Worm (Caenorhabditis elegans): Measurements from ENCODE around the gene unc-42.

unc-42 gene

DNA sequence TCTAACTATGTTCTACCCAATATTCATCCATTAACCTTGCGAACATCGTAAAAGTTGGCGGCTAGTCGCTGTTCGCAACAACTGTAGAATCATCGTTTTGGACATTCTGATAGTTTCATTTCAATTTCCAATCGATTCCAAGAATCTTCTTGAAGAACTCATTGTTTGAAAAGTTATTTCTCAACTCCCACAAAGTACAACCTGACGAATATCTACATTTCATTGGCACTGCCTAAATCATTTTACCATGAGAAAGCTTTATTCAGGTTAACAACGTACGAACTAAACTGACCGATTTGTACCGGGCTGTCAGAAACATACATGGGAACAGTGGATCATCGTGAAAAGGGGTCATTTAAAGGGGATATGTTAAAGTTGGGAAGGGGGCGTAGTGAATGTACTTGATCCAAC is 17.5 kb upstream of the unc-42 start, which contains the start of gene F46B6.6:
Gene F46B6.6 (minus strand): TSS at position 148 of the 411 bp plus-strand sequence.
- TF ChIP-seq swsn-7 (tag; optimal IDR thresholded peaks at IDR 0.05): no peak
- TF ChIP-seq egl-13 (tag; optimal IDR thresholded peaks at IDR 0.05): no peak
- TF ChIP-seq rnt-1 (tag; optimal IDR thresholded peaks at IDR 0.05): no peak
- TF ChIP-seq ceh-88 (GFP tag; IDR thresholded peaks at IDR 0.05): no peak
- TF ChIP-seq Y116A8C.19 (tag; optimal IDR thresholded peaks at IDR 0.05; ENCODE audit: borderline replicate concordance): no peak
- TF ChIP-seq efl-1 (optimal IDR thresholded peaks at IDR 0.05): peak in 1 of 2 experiments; percentile 1
- TF ChIP-seq efl-1 (GFP tag; optimal IDR thresholded peaks at IDR 0.05 in 1 of 2): peak in 1 of 2 experiments; percentile 88
- TF ChIP-seq xbp-1 (tag; optimal IDR thresholded peaks at IDR 0.05): no peak
- peak; percentile 39 for TF ChIP-seq nhr-85 (tag)
- TF ChIP-seq blmp-1 (tag; optimal IDR thresholded peaks at IDR 0.05): no peak
- peak; percentile 7 for TF ChIP-seq nhr-90 (tag; optimal IDR thresholded peaks at IDR 0.05; ENCODE audit: poor library complexity)
- TF ChIP-seq ama-1 (optimal IDR thresholded peaks at IDR 0.05): peak; percentile 70
- no peak for TF ChIP-seq pag-3 (tag; optimal IDR thresholded peaks at IDR 0.05; ENCODE audit: borderline replicate concordance, insufficient read depth)
- TF ChIP-seq F16B12.6 (tag; optimal IDR thresholded peaks at IDR 0.05): no peak
- no peak for TF ChIP-seq lin-35 (GFP tag; optimal IDR thresholded peaks at IDR 0.05)
- no peak for TF ChIP-seq fkh-8 (tag; optimal IDR thresholded peaks at IDR 0.05)
- no peak for TF ChIP-seq mab-9 (GFP tag; IDR thresholded peaks at IDR 0.05)
- TF ChIP-seq unc-30 (tag; optimal IDR thresholded peaks at IDR 0.05): no peak
- TF ChIP-seq fkh-10 (GFP tag; optimal IDR thresholded peaks at IDR 0.05): no peak
- no peak for TF ChIP-seq dpl-1 (GFP tag; optimal IDR thresholded peaks at IDR 0.05)
- no peak for TF ChIP-seq tlp-1 (tag; optimal IDR thresholded peaks at IDR 0.05)
- TF ChIP-seq nhr-19 (GFP tag; conservative IDR thresholded peaks at IDR 0.05): no peak
- no peak for TF ChIP-seq zag-1 (tag; optimal IDR thresholded peaks at IDR 0.05)
- TF ChIP-seq lin-13 (GFP tag; optimal IDR thresholded peaks at IDR 0.05): no peak
- TF ChIP-seq C04F5.9 (tag; optimal IDR thresholded peaks at IDR 0.05): no peak
- no peak for TF ChIP-seq sup-37 (GFP tag; optimal IDR thresholded peaks at IDR 0.05)
- no peak for TF ChIP-seq alr-1 (tag; optimal IDR thresholded peaks at IDR 0.05; ENCODE audit: borderline replicate concordance)
- TF ChIP-seq jun-1 (tag; optimal IDR thresholded peaks at IDR 0.05): no peak
- TF ChIP-seq ztf-11 (tag; optimal IDR thresholded peaks at IDR 0.05): peak in 1 of 2 experiments; percentile 5
- no peak for TF ChIP-seq fos-1 (tag; optimal IDR thresholded peaks at IDR 0.05)
- peak; percentile 1 for TF ChIP-seq elt-2 (tag; optimal IDR thresholded peaks at IDR 0.05)
- no peak for TF ChIP-seq sptf-1 (tag; optimal IDR thresholded peaks at IDR 0.05)
- no peak for TF ChIP-seq elt-3 (tag; optimal IDR thresholded peaks at IDR 0.05)
- no peak for TF ChIP-seq isw-1 (GFP tag; IDR thresholded peaks at IDR 0.05)
- TF ChIP-seq skn-1 (tag; optimal IDR thresholded peaks at IDR 0.05): no peak
- TF ChIP-seq hlh-4 (tag; optimal IDR thresholded peaks at IDR 0.05): no peak
- TF ChIP-seq ces-1 (GFP tag; optimal IDR thresholded peaks at IDR 0.05): no peak
- TF ChIP-seq fkh-4 (tag; optimal IDR thresholded peaks at IDR 0.05; ENCODE audit: borderline replicate concordance): no peak
- peak; percentile 15 for TF ChIP-seq nhr-47 (tag; optimal IDR thresholded peaks at IDR 0.05)

DNA sequence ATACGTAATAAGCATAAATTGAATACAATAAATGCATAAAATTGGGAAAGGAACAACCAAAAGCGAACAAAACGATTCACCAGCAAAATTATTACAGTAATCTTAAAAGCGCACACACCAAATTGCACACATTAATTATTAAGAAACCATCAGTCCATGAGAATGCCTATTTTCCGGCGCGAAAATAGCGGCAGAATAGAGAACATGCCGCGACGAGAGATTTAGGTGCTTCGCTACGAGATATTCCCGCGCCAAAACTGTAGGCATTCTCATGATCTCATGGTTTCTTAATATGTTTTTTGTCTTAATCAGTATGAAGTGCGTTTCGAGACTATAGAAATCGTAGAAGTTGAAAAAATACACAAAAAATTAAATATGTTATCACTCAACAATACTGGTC is 15.0 kb upstream of the unc-42 start:
- TF ChIP-seq unc-130 (tag; optimal IDR thresholded peaks at IDR 0.05): no peak
- TF ChIP-seq irx-1 (tag; optimal IDR thresholded peaks at IDR 0.05): no peak
- no peak for TF ChIP-seq hlh-4 (tag; optimal IDR thresholded peaks at IDR 0.05)
- TF ChIP-seq ceh-90 (tag; optimal IDR thresholded peaks at IDR 0.05): no peak
- TF ChIP-seq ces-1 (GFP tag; optimal IDR thresholded peaks at IDR 0.05): no peak
- TF ChIP-seq nhr-47 (tag; optimal IDR thresholded peaks at IDR 0.05): no peak
- no peak for TF ChIP-seq snu-23 (GFP tag; optimal IDR thresholded peaks at IDR 0.05)
- no peak for TF ChIP-seq sptf-1 (tag; optimal IDR thresholded peaks at IDR 0.05)
- no peak for TF ChIP-seq nhr-84 (tag; optimal IDR thresholded peaks at IDR 0.05)
- TF ChIP-seq pqm-1 (tag; optimal IDR thresholded peaks at IDR 0.05): no peak
- TF ChIP-seq mef-2 (tag; optimal IDR thresholded peaks at IDR 0.05): no peak
- no peak for TF ChIP-seq hlh-17 (GFP tag; optimal IDR thresholded peaks at IDR 0.05; ENCODE audit: borderline replicate concordance)
- no peak for TF ChIP-seq aha-1 (tag; optimal IDR thresholded peaks at IDR 0.05)
- no peak for TF ChIP-seq isw-1 (GFP tag; IDR thresholded peaks at IDR 0.05)
- TF ChIP-seq unc-30 (tag; optimal IDR thresholded peaks at IDR 0.05): no peak
- no peak for TF ChIP-seq nhr-76 (tag; optimal IDR thresholded peaks at IDR 0.05)
